Fruit fly (Drosophila melanogaster) whole organism: ENCODE results near the gene CG13308.
A peak's percentile ranks its signal among the peaks of the same experiment; 100 is the strongest.

Source experiments
- CG8478 ChIP-seq: fragments of >200 bp; optimal IDR thresholded peaks from 2 replicates; lab custom pipeline; 2018; ENCODE audit warnings: inconsistent platforms
- Dll ChIP-seq: fragments of >200 bp; optimal IDR thresholded peaks from 2 replicates; lab custom pipeline; 2017
- EcR ChIP-seq, 2 experiments: fragments of >200 bp; optimal IDR thresholded peaks; 2 replicates each; lab custom pipeline; 2017; ENCODE audit warnings: missing biosample characterization in 2 of 2, missing genetic modification characterization in 2 of 2, missing genetic modification reagents in 2 of 2
- pan ChIP-seq: fragments of >200 bp; optimal IDR thresholded peaks from 2 replicates; lab custom pipeline; 2017
- psq ChIP-seq: fragments of >200 bp; optimal IDR thresholded peaks from 2 replicates; lab custom pipeline; 2017
- usp ChIP-seq: fragments of >200 bp; optimal IDR thresholded peaks from 2 replicates; lab custom pipeline; 2017; ENCODE audit warnings: missing biosample characterization, missing genetic modification characterization, mixed read lengths

The CG13308 gene

dm6 chr3L:8808244-8808643 is at the start of gene CG13308:
Gene CG13308, plus strand, starts transcription at chr3L:8808544.
- TF ChIP-seq EcR (GFP tag; optimal IDR thresholded peaks at IDR 0.05; lab: Kevin White, UChicago) = no peak
- no peak for TF ChIP-seq usp (GFP tag; lab: Kevin White, UChicago)
- no peak for TF ChIP-seq psq
- no peak for TF ChIP-seq CG8478
- no peak for TF ChIP-seq Dll (lab: Kevin White, UChicago)
- no peak for TF ChIP-seq pan (lab: Kevin White, UChicago)

- no peak for TF ChIP-seq Dll (lab: Kevin White, UChicago)
- no peak for TF ChIP-seq EcR (GFP tag; optimal IDR thresholded peaks at IDR 0.05; lab: Kevin White, UChicago)
These were observed 45.3 kb upstream of the CG13308 start for dm6 chr3L:8763037-8763454.

dm6 chr3L:8763794-8764193 is 44.5 kb upstream of the CG13308 start:
- TF ChIP-seq CG8478 (no peak), usp (GFP tag; lab: Kevin White, UChicago) (no peak), pan (lab: Kevin White, UChicago) (peak; percentile 94)

- TF ChIP-seq CG8478 = no peak
- TF ChIP-seq pan (lab: Kevin White, UChicago) = no peak
These were observed 42.9 kb upstream of the CG13308 start for dm6 chr3L:8765493-8765892.

- TF ChIP-seq Dll (lab: Kevin White, UChicago) (peak; percentile 3), psq (no peak)
These were observed 42.3 kb upstream of the CG13308 start for dm6 chr3L:8765969-8766538.

- TF ChIP-seq Dll (lab: Kevin White, UChicago) = no peak
- no peak for TF ChIP-seq EcR (GFP tag; optimal IDR thresholded peaks at IDR 0.05; lab: Kevin White, UChicago)
- no peak for TF ChIP-seq pan (lab: Kevin White, UChicago)
- TF ChIP-seq usp (GFP tag; lab: Kevin White, UChicago) = no peak
- no peak for TF ChIP-seq psq
- TF ChIP-seq CG8478 = no peak
These were observed 40.5 kb upstream of the CG13308 start for dm6 chr3L:8767876-8768275.

- TF ChIP-seq EcR (GFP tag; optimal IDR thresholded peaks at IDR 0.05; lab: Kevin White, UChicago) (no peak), Dll (lab: Kevin White, UChicago) (no peak), pan (lab: Kevin White, UChicago) (no peak), psq (no peak), usp (GFP tag; lab: Kevin White, UChicago) (no peak), CG8478 (no peak)
These were observed 37.6 kb upstream of the CG13308 start for dm6 chr3L:8770616-8771229.

dm6 chr3L:8772998-8773684 is 35.2 kb upstream of the CG13308 start:
- TF ChIP-seq psq = no peak
- no peak for TF ChIP-seq usp (GFP tag; lab: Kevin White, UChicago)
- no peak for TF ChIP-seq CG8478
- TF ChIP-seq Dll (lab: Kevin White, UChicago) = no peak

- TF ChIP-seq EcR (GFP tag; optimal IDR thresholded peaks at IDR 0.05; lab: Kevin White, UChicago) = no peak
- TF ChIP-seq pan (lab: Kevin White, UChicago) = no peak
- no peak for TF ChIP-seq CG8478
- TF ChIP-seq psq = no peak
- no peak for TF ChIP-seq Dll (lab: Kevin White, UChicago)
- no peak for TF ChIP-seq usp (GFP tag; lab: Kevin White, UChicago)
These were observed 34.6 kb upstream of the CG13308 start for dm6 chr3L:8773713-8774112.

- TF ChIP-seq CG8478 (no peak), psq (no peak), Dll (lab: Kevin White, UChicago) (no peak)
These were observed 33.2 kb upstream of the CG13308 start for dm6 chr3L:8774974-8775731.

dm6 chr3L:8777313-8777924 is 30.9 kb upstream of the CG13308 start:
- TF ChIP-seq CG8478 (no peak), Dll (lab: Kevin White, UChicago) (no peak), EcR (GFP tag; optimal IDR thresholded peaks at IDR 0.05; lab: Kevin White, UChicago) (no peak), pan (lab: Kevin White, UChicago) (no peak), usp (GFP tag; lab: Kevin White, UChicago) (no peak), psq (no peak)

dm6 chr3L:8780723-8781296 is 27.5 kb upstream of the CG13308 start:
- TF ChIP-seq Dll (lab: Kevin White, UChicago) (no peak), psq (no peak), EcR (GFP tag; optimal IDR thresholded peaks at IDR 0.05; lab: Kevin White, UChicago) (no peak), pan (lab: Kevin White, UChicago) (no peak), usp (GFP tag; lab: Kevin White, UChicago) (no peak), CG8478 (no peak)
